Worm (Caenorhabditis elegans) whole organism, L3 larva: ENCODE measurements around the gene F41B5.12.

Source experiments
- ZK546.5 ChIP-seq: sonication (generic microtip); optimal IDR thresholded peaks from 2 replicates; lab custom pipeline; 2017; ENCODE audit warnings: missing biosample characterization, missing genetic modification characterization
- lsy-12 ChIP-seq: sonication (generic microtip); optimal IDR thresholded peaks from 2 replicates; lab custom pipeline; 2016; ENCODE audit warnings: mild to moderate bottlenecking, missing genetic modification characterization, missing compliant biosample characterization
- mdl-1 ChIP-seq: fragments of 150-350 bp; optimal IDR thresholded peaks from 2 replicates; lab custom pipeline; 2014; ENCODE audit warnings: missing biosample characterization, missing genetic modification characterization
- nhr-237 ChIP-seq: fragments of 150-350 bp; optimal IDR thresholded peaks from 2 replicates; lab custom pipeline; 2014; ENCODE audit warnings: missing biosample characterization, missing genetic modification characterization
- nhr-25 ChIP-seq: sonication (generic microtip); optimal IDR thresholded peaks from 2 replicates; lab custom pipeline; 2017; ENCODE audit warnings: missing biosample characterization, missing genetic modification characterization
- tbx-2 ChIP-seq: sonication (generic microtip); optimal IDR thresholded peaks from 2 replicates; lab custom pipeline; 2016; ENCODE audit warnings: mild to moderate bottlenecking, missing genetic modification characterization, missing compliant biosample characterization
- unc-39 ChIP-seq: sonication (generic microtip); optimal IDR thresholded peaks from 4 replicates; lab custom pipeline; 2017; ENCODE audit warnings: missing biosample characterization, missing genetic modification characterization

DNA sequence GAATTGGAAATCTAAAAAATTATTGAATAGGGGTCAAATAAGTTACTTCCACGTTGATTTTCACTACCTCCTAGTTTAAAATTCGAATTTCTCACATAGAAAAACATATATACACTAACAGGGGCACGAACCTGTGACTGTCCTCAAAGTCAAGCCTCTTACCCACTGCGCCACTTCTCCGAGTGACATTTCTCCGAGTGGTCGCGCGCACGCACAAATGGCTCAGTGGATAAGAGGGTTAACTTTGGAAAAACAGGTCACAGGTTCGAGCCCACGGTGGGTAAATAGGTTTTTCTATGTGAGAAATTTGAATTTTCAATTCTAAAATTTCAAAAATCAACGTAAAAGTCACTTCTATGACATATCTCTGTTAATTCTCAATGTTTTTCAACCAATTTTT, 16.5 kb downstream of the F41B5.12 start:
- TF ChIP-seq tbx-2 (no peak), unc-39 (no peak), nhr-237 (no peak), ZK546.5 (tag; lab: Kevin White, UChicago) (no peak), mdl-1 (tag; lab: Kevin White, UChicago) (no peak), lsy-12 (tag; lab: Kevin White, UChicago) (no peak), nhr-25 (tag; lab: Kevin White, UChicago) (no peak)
